Worm (Caenorhabditis elegans) whole organism, late embryonic: ENCODE data around the gene mrps-5.

Experiments used
- C08G9.2 ChIP-seq: sonication (generic microtip); optimal IDR thresholded peaks from 2 replicates; lab custom pipeline; 2016; ENCODE audit warnings: mild to moderate bottlenecking, missing genetic modification characterization, moderate library complexity, missing compliant biosample characterization
- C38D4.7 ChIP-seq: fragments of 200-800 bp; sonication (Bioruptor generic); optimal IDR thresholded peaks from 2 replicates; lab custom pipeline; 2018; ENCODE audit warnings: mild to moderate bottlenecking, missing genetic modification characterization, moderate library complexity, missing compliant biosample characterization
- K02D7.2 ChIP-seq: sonication (generic microtip); optimal IDR thresholded peaks from 2 replicates; lab custom pipeline; 2017; ENCODE audit warnings: mild to moderate bottlenecking, missing genetic modification characterization, missing compliant biosample characterization
- K09A11.1 ChIP-seq: sonication (generic microtip); optimal IDR thresholded peaks from 2 replicates; lab custom pipeline; 2017; ENCODE audit warnings: antibody characterized with exemption, mild to moderate bottlenecking, missing genetic modification characterization, missing compliant biosample characterization; ENCODE audit not compliant: insufficient read depth
- T23F11.4 ChIP-seq: fragments of 200-800 bp; sonication (Bioruptor generic); optimal IDR thresholded peaks from 2 replicates; lab custom pipeline; 2018; ENCODE audit warnings: mild to moderate bottlenecking, missing genetic modification characterization, missing compliant biosample characterization
- ahr-1 ChIP-seq: sonication (generic microtip); optimal IDR thresholded peaks from 2 replicates; lab custom pipeline; 2016; ENCODE audit warnings: missing genetic modification characterization, missing compliant biosample characterization
- ceh-14 ChIP-seq: sonication (generic microtip); optimal IDR thresholded peaks from 2 replicates; lab custom pipeline; 2016; ENCODE audit warnings: missing genotype, missing genetic modification characterization, missing compliant biosample characterization
- ceh-30 ChIP-seq: fragments of 150-350 bp; optimal IDR thresholded peaks from 2 replicates; lab custom pipeline; 2014; ENCODE audit warnings: missing biosample characterization, missing genetic modification characterization
- ceh-31 ChIP-seq: sonication (generic microtip); optimal IDR thresholded peaks from 2 replicates; lab custom pipeline; 2016; ENCODE audit warnings: missing genetic modification characterization, missing compliant biosample characterization
- ceh-48 ChIP-seq: sonication (generic microtip); optimal IDR thresholded peaks from 2 replicates; lab custom pipeline; 2016; ENCODE audit warnings: missing genetic modification characterization, inconsistent platforms, missing compliant biosample characterization
- ceh-6 ChIP-seq: fragments of 200-800 bp; sonication (Bioruptor generic); optimal IDR thresholded peaks from 2 replicates; lab custom pipeline; 2018; ENCODE audit warnings: mild to moderate bottlenecking, missing genetic modification characterization, missing compliant biosample characterization
- dve-1 ChIP-seq: sonication (generic microtip); optimal IDR thresholded peaks from 2 replicates; lab custom pipeline; 2017; ENCODE audit warnings: antibody characterized with exemption, mild to moderate bottlenecking, missing genetic modification characterization, missing compliant biosample characterization
- hlh-13 ChIP-seq: fragments of 200-800 bp; sonication (Bioruptor generic); optimal IDR thresholded peaks from 2 replicates; lab custom pipeline; 2018; ENCODE audit warnings: mild to moderate bottlenecking, missing genetic modification characterization, missing compliant biosample characterization
- hlh-8 ChIP-seq: sonication (generic microtip); optimal IDR thresholded peaks from 2 replicates; lab custom pipeline; 2016; ENCODE audit warnings: missing genotype, missing genetic modification characterization, missing compliant biosample characterization
- lim-6 ChIP-seq: sonication (generic microtip); optimal IDR thresholded peaks from 2 replicates; lab custom pipeline; 2016; ENCODE audit warnings: missing genetic modification characterization, missing compliant biosample characterization
- madf-2 ChIP-seq: sonication (generic microtip); optimal IDR thresholded peaks from 2 replicates; lab custom pipeline; 2017; ENCODE audit warnings: missing genetic modification characterization, missing compliant biosample characterization
- mec-3 ChIP-seq: sonication (generic microtip); optimal IDR thresholded peaks from 2 replicates; lab custom pipeline; 2016; ENCODE audit warnings: borderline replicate concordance, missing genetic modification characterization, missing compliant biosample characterization
- nhr-232 ChIP-seq: sonication (generic microtip); optimal IDR thresholded peaks from 2 replicates; lab custom pipeline; 2016; ENCODE audit warnings: missing genetic modification characterization, missing compliant biosample characterization
- pat-9 ChIP-seq: fragments of 200-800 bp; sonication (Bioruptor generic); optimal IDR thresholded peaks from 2 replicates; lab custom pipeline; 2018; ENCODE audit warnings: mild to moderate bottlenecking, missing genetic modification characterization, moderate library complexity, missing compliant biosample characterization
- pax-1 ChIP-seq: fragments of 150-350 bp; optimal IDR thresholded peaks from 2 replicates; lab custom pipeline; 2014; ENCODE audit warnings: missing biosample characterization, missing genetic modification characterization
- pha-2 ChIP-seq: sonication (generic microtip); optimal IDR thresholded peaks from 2 replicates; lab custom pipeline; 2017; ENCODE audit warnings: mild to moderate bottlenecking, missing genetic modification characterization, missing compliant biosample characterization
- pha-4 ChIP-seq: fragments of 150-350 bp; optimal IDR thresholded peaks from 2 replicates; lab custom pipeline; 2018; ENCODE audit warnings: missing biosample characterization, missing genetic modification reagents, missing genetic modification characterization
- pqm-1 ChIP-seq: sonication (generic microtip); optimal IDR thresholded peaks from 2 replicates; lab custom pipeline; 2016; ENCODE audit warnings: missing genetic modification characterization, missing compliant biosample characterization
- pros-1 ChIP-seq: fragments of 150-350 bp; optimal IDR thresholded peaks from 2 replicates; lab custom pipeline; 2014; ENCODE audit warnings: missing biosample characterization, missing genetic modification reagents, missing genetic modification characterization
- ref-2 ChIP-seq: sonication (generic microtip); optimal IDR thresholded peaks from 2 replicates; lab custom pipeline; 2016; ENCODE audit warnings: missing genetic modification characterization, missing compliant biosample characterization
- sox-2 ChIP-seq: fragments of 200-800 bp; sonication (Bioruptor generic); IDR thresholded peaks from 2 replicates; pipeline ENCODE4 v1.3.6; 2022; ENCODE audit warnings: missing genetic modification reagents, missing genetic modification characterization, missing compliant biosample characterization
- tbx-2 ChIP-seq: sonication (generic microtip); optimal IDR thresholded peaks from 2 replicates; lab custom pipeline; 2016; ENCODE audit warnings: missing genetic modification characterization, missing compliant biosample characterization
- unc-55 ChIP-seq: sonication (generic microtip); optimal IDR thresholded peaks from 2 replicates; lab custom pipeline; 2017; ENCODE audit warnings: missing biosample characterization, missing genetic modification reagents, missing genetic modification characterization
- unc-86 ChIP-seq: sonication (generic microtip); optimal IDR thresholded peaks from 2 replicates; lab custom pipeline; 2016; ENCODE audit warnings: missing genetic modification characterization, missing compliant biosample characterization

mrps-5 gene

DNA sequence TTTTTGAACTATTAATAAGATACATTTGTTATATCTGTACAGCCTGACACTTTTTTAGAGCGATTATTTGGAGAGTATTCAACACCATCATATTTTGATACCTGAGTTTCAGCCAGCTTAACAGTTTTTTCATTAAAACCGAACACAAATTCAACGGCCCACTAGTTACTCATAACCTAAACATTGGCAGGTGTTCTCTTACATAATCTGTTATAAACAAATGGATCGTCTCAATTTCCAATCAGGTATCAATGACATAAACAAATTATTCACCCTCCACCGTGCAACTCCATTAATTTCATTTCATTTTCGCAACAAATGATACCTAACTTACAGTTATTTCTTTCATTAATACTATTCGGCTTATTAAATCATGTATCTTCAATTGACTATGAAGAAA is 47.7 kb downstream of the mrps-5 start, which contains the start of gene cubn-1:
TSS of gene cubn-1 (plus strand) at position 301 of the 400 bp plus-strand sequence.
- no peak for TF ChIP-seq ceh-14
- no peak for TF ChIP-seq K02D7.2 (tag; lab: Kevin White, UChicago)
- TF ChIP-seq tbx-2 (tag; lab: Kevin White, UChicago), result no peak
- TF ChIP-seq pqm-1 (tag; lab: Kevin White, UChicago), result no peak
- TF ChIP-seq hlh-13 (GFP tag; lab: Kevin White, UChicago), result no peak
- TF ChIP-seq C38D4.7 (GFP tag; lab: Kevin White, UChicago), result no peak
- TF ChIP-seq lim-6 (tag; lab: Kevin White, UChicago), result no peak
- no peak for TF ChIP-seq pax-1
- no peak for TF ChIP-seq unc-55
- TF ChIP-seq pat-9 (tag; lab: Kevin White, UChicago), result no peak
- TF ChIP-seq pha-2, result no peak
- TF ChIP-seq hlh-8 (tag; lab: Kevin White, UChicago), result no peak
- TF ChIP-seq pros-1 (tag; lab: Kevin White, UChicago), result no peak
- no peak for TF ChIP-seq unc-86 (tag; lab: Kevin White, UChicago)
- TF ChIP-seq pha-4 (tag; lab: Kevin White, UChicago), result no peak
- TF ChIP-seq ceh-31 (tag; lab: Kevin White, UChicago), result no peak
- TF ChIP-seq T23F11.4, result no peak
- TF ChIP-seq dve-1 (tag; lab: Kevin White, UChicago), result no peak
- TF ChIP-seq mec-3 (tag; lab: Kevin White, UChicago), result no peak
- TF ChIP-seq ceh-6 (GFP tag; lab: Kevin White, UChicago), result no peak

DNA sequence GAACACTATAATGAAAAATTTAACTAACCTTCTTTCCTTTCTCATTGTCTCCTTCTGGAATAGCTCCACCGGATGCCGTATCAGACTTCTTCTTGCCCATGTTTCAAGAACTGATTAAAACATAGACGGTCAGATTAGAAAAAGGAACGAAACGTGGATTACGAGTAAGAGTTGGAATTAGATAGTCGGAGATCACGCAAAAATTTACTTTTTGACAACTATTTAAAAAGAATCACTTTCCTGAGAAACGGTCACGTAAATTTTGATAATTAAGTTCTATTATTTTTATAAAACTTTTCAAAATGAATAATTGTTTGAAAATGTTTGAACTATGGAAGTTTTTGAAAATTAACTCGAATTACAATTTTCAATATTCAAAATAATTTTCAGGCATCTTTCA is 48.8 kb downstream of the mrps-5 start, which contains the start of gene cyc-2.2:
TSS of gene cyc-2.2 (minus strand) at position 101 of the 400 bp plus-strand sequence.
- TF ChIP-seq C08G9.2, result no peak
- TF ChIP-seq ceh-30 (tag; lab: Kevin White, UChicago), result no peak
- no peak for TF ChIP-seq dve-1 (tag; lab: Kevin White, UChicago)
- TF ChIP-seq ahr-1 (tag; lab: Kevin White, UChicago), result no peak
- TF ChIP-seq madf-2 (tag; lab: Kevin White, UChicago), result no peak
- TF ChIP-seq ref-2 (tag; lab: Kevin White, UChicago), result no peak
- no peak for TF ChIP-seq ceh-48
- TF ChIP-seq sox-2 (GFP tag; lab: Robert Waterston, UW), result no peak
- TF ChIP-seq nhr-232, result no peak
- TF ChIP-seq tbx-2 (tag; lab: Kevin White, UChicago), result no peak
- no peak for TF ChIP-seq unc-55
- no peak for TF ChIP-seq K09A11.1 (tag; lab: Kevin White, UChicago)
- TF ChIP-seq, all 69 proteins: peak for 0
